Worm (Caenorhabditis elegans) whole organism, L1 larva: ENCODE measurements around the gene C08E8.11.

Source experiments
- C04F5.9 ChIP-seq: sonication (generic microtip); optimal IDR thresholded peaks from 2 replicates; lab custom pipeline; 2016; ENCODE audit warnings: missing genetic modification characterization, missing compliant biosample characterization
- C16A3.4 ChIP-seq: fragments of 150-350 bp; optimal IDR thresholded peaks from 2 replicates; lab custom pipeline; 2014; ENCODE audit warnings: missing biosample characterization, missing genetic modification characterization
- F16B12.6 ChIP-seq: fragments of 150-350 bp; optimal IDR thresholded peaks from 2 replicates; lab custom pipeline; 2014; ENCODE audit warnings: missing biosample characterization, missing genetic modification characterization
- Y116A8C.19 ChIP-seq: sonication (generic microtip); optimal IDR thresholded peaks from 2 replicates; lab custom pipeline; 2016; ENCODE audit warnings: missing compliant biosample characterization, missing genetic modification characterization, borderline replicate concordance
- ama-1 ChIP-seq: fragments of 150-350 bp; optimal IDR thresholded peaks from 2 replicates; lab custom pipeline; 2014
- ceh-63 ChIP-seq: fragments of 200-800 bp; sonication (Bioruptor generic); optimal IDR thresholded peaks from 2 replicates; lab custom pipeline; 2018; ENCODE audit warnings: mild to moderate bottlenecking, missing genetic modification characterization, missing compliant biosample characterization
- ceh-8 ChIP-seq: fragments of 200-800 bp; sonication (Bioruptor generic); optimal IDR thresholded peaks from 2 replicates; lab custom pipeline; 2018; ENCODE audit warnings: mild to moderate bottlenecking, missing genetic modification characterization, moderate library complexity, missing compliant biosample characterization
- ceh-88 ChIP-seq: fragments of 200-800 bp; sonication (Bioruptor generic); IDR thresholded peaks from 2 replicates; pipeline ENCODE4 v1.3.6; 2022; ENCODE audit warnings: missing genetic modification characterization, missing compliant biosample characterization
- ceh-90 ChIP-seq: sonication (generic microtip); optimal IDR thresholded peaks from 2 replicates; lab custom pipeline; 2016; ENCODE audit warnings: missing genetic modification characterization, missing compliant biosample characterization
- efl-1 ChIP-seq, 4 experiments: fragments of 150-350 bp; optimal IDR thresholded peaks in 3 of 4; peaks in 1 of 4; 1 replicate in 1 of 4; 2 replicates in 3 of 4; lab custom pipeline; 2014; ENCODE audit warnings: missing biosample characterization in 2 of 4, missing genetic modification characterization in 2 of 4, missing genetic modification reagents in 2 of 4
- egl-13 ChIP-seq: sonication (generic microtip); optimal IDR thresholded peaks from 2 replicates; lab custom pipeline; 2016; ENCODE audit warnings: missing genotype, missing genetic modification reagents, missing genetic modification characterization, missing compliant biosample characterization
- egl-27 ChIP-seq, 2 experiments: fragments of 150-350 bp in 1 of 2; sonication (generic microtip); optimal IDR thresholded peaks; 3 replicates each; lab custom pipeline; 2017 to 2018; ENCODE audit warnings: missing biosample characterization in 2 of 2, missing genetic modification characterization in 2 of 2, missing genetic modification reagents in 2 of 2
- elt-2 ChIP-seq: sonication (generic microtip); optimal IDR thresholded peaks from 2 replicates; lab custom pipeline; 2016; ENCODE audit warnings: missing genetic modification characterization, mild to moderate bottlenecking, inconsistent platforms, missing compliant biosample characterization, missing genetic modification reagents
- fkh-4 ChIP-seq: sonication (generic microtip); optimal IDR thresholded peaks from 2 replicates; lab custom pipeline; 2016; ENCODE audit warnings: missing compliant biosample characterization, missing genetic modification characterization, borderline replicate concordance
- fkh-8 ChIP-seq: sonication (generic microtip); optimal IDR thresholded peaks from 2 replicates; lab custom pipeline; 2016; ENCODE audit warnings: mild to moderate bottlenecking, missing genetic modification characterization, missing compliant biosample characterization
- fos-1 ChIP-seq: fragments of 150-350 bp; optimal IDR thresholded peaks from 2 replicates; lab custom pipeline; 2014; ENCODE audit warnings: missing biosample characterization, missing genetic modification characterization
- irx-1 ChIP-seq: sonication (generic microtip); optimal IDR thresholded peaks from 2 replicates; lab custom pipeline; 2016; ENCODE audit warnings: missing genetic modification characterization, missing compliant biosample characterization
- isw-1 ChIP-seq: fragments of 200-800 bp; sonication (Bioruptor generic); IDR thresholded peaks from 2 replicates; pipeline ENCODE4 v1.3.6; 2022; ENCODE audit warnings: missing genetic modification characterization, missing compliant biosample characterization
- jun-1 ChIP-seq: fragments of 150-350 bp; optimal IDR thresholded peaks from 2 replicates; lab custom pipeline; 2014; ENCODE audit warnings: missing biosample characterization, missing genetic modification reagents, missing genetic modification characterization
- lir-3 ChIP-seq: sonication (generic microtip); optimal IDR thresholded peaks from 2 replicates; lab custom pipeline; 2016; ENCODE audit warnings: mild to moderate bottlenecking, missing genetic modification characterization, moderate library complexity, missing compliant biosample characterization; ENCODE audit not compliant: poor library complexity
- lsy-2 ChIP-seq, 2 experiments: fragments of 150-350 bp; optimal IDR thresholded peaks; 2 replicates each; lab custom pipeline; 2014; ENCODE audit warnings: missing biosample characterization in 2 of 2, missing genetic modification characterization in 2 of 2
- mdl-1 ChIP-seq, 2 experiments: fragments of 150-350 bp; optimal IDR thresholded peaks; 2 replicates each; lab custom pipeline; 2014 to 2017; ENCODE audit warnings: missing biosample characterization in 2 of 2, missing genetic modification characterization in 2 of 2, inconsistent platforms in 1 of 2
- nhr-19 ChIP-seq: fragments of 200-800 bp; sonication (Bioruptor generic); conservative IDR thresholded peaks from 2 replicates; pipeline ENCODE4 v1.3.6; 2022; ENCODE audit warnings: missing genetic modification characterization, missing compliant biosample characterization
- nhr-20 ChIP-seq: sonication (generic microtip); optimal IDR thresholded peaks from 2 replicates; lab custom pipeline; 2016; ENCODE audit warnings: mild to moderate bottlenecking, missing genetic modification characterization, missing compliant biosample characterization
- nhr-76 ChIP-seq: sonication (generic microtip); optimal IDR thresholded peaks from 2 replicates; lab custom pipeline; 2017; ENCODE audit warnings: missing biosample characterization, missing genetic modification characterization
- nhr-85 ChIP-seq: sonication (generic microtip); peaks from one replicate; lab custom pipeline; 2016; ENCODE audit warnings: missing genetic modification characterization, inconsistent platforms, missing compliant biosample characterization
- nhr-90 ChIP-seq: sonication (generic microtip); optimal IDR thresholded peaks from 2 replicates; lab custom pipeline; 2016; ENCODE audit warnings: mild to moderate bottlenecking, missing genetic modification characterization, missing compliant biosample characterization; ENCODE audit not compliant: poor library complexity
- pax-3 ChIP-seq: fragments of 200-800 bp; sonication (Bioruptor generic); optimal IDR thresholded peaks from 2 replicates; lab custom pipeline; 2018; ENCODE audit warnings: mild to moderate bottlenecking, missing genetic modification characterization, moderate library complexity, missing compliant biosample characterization
- rnt-1 ChIP-seq: sonication (generic microtip); optimal IDR thresholded peaks from 2 replicates; lab custom pipeline; 2016; ENCODE audit warnings: mild to moderate bottlenecking, missing genetic modification characterization, moderate library complexity, missing compliant biosample characterization
- snpc-4 ChIP-seq: fragments of 150-350 bp; optimal IDR thresholded peaks from 2 replicates; lab custom pipeline; 2014; ENCODE audit warnings: missing biosample characterization, missing genetic modification characterization
- snu-23 ChIP-seq: sonication (generic microtip); optimal IDR thresholded peaks from 2 replicates; lab custom pipeline; 2016; ENCODE audit warnings: missing genetic modification characterization, missing compliant biosample characterization
- sptf-1 ChIP-seq: fragments of 150-350 bp; optimal IDR thresholded peaks from 2 replicates; lab custom pipeline; 2014; ENCODE audit warnings: missing biosample characterization, missing genetic modification characterization
- sup-37 ChIP-seq: fragments of 200-800 bp; sonication (Bioruptor generic); optimal IDR thresholded peaks from 2 replicates; lab custom pipeline; 2018; ENCODE audit warnings: mild to moderate bottlenecking, missing genetic modification characterization, missing compliant biosample characterization
- tlp-1 ChIP-seq: fragments of 150-350 bp; optimal IDR thresholded peaks from 2 replicates; lab custom pipeline; 2014; ENCODE audit warnings: missing biosample characterization, missing genetic modification characterization
- unc-130 ChIP-seq: fragments of 150-350 bp; optimal IDR thresholded peaks from 2 replicates; lab custom pipeline; 2017; ENCODE audit warnings: missing biosample characterization, missing genetic modification characterization, inconsistent platforms
- unc-30 ChIP-seq: sonication (generic microtip); optimal IDR thresholded peaks from 2 replicates; lab custom pipeline; 2017; ENCODE audit warnings: missing biosample characterization, missing genetic modification characterization
- unc-62 ChIP-seq: fragments of 150-350 bp; optimal IDR thresholded peaks from 2 replicates; lab custom pipeline; 2014; ENCODE audit warnings: missing biosample characterization, missing genetic modification reagents, missing genetic modification characterization
- xbp-1 ChIP-seq: sonication (generic microtip); optimal IDR thresholded peaks from 2 replicates; lab custom pipeline; 2016; ENCODE audit warnings: missing genetic modification characterization, missing compliant biosample characterization

C08E8.11 gene

ce11 chrV:18350046-18350445 lies 775 bp upstream of the C08E8.11 start, which contains the start of gene C08E8.3:
Gene C08E8.3, plus strand, starts transcription at chrV:18350129.
- TF ChIP-seq nhr-85 (tag; lab: Kevin White, UChicago) (peak; percentile 21), efl-1 (optimal IDR thresholded peaks at IDR 0.05; lab: Kevin White, UChicago) (no peak), efl-1 (GFP tag; optimal IDR thresholded peaks at IDR 0.05 in 1 of 2; lab: Kevin White, UChicago) (peak in 1 of 2 experiments; percentile 56), unc-130 (tag; lab: Kevin White, UChicago) (no peak)

- TF ChIP-seq efl-1 (optimal IDR thresholded peaks at IDR 0.05; lab: Kevin White, UChicago) (no peak), efl-1 (GFP tag; optimal IDR thresholded peaks at IDR 0.05 in 1 of 2; lab: Kevin White, UChicago) (no peak), unc-30 (tag; lab: Kevin White, UChicago) (no peak), nhr-76 (no peak), unc-62 (no peak), snpc-4 (tag; lab: Kevin White, UChicago) (no peak), C04F5.9 (tag; lab: Kevin White, UChicago) (no peak)
These were observed 3.5 kb downstream of the C08E8.11 start for ce11 chrV:18354299-18354698.

ce11 chrV:18355742-18356141 lies 4.9 kb downstream of the C08E8.11 start, which contains the start of gene C08E8.2:
Gene C08E8.2, minus strand, starts transcription at chrV:18355842.
- TF ChIP-seq fkh-4 (tag; lab: Kevin White, UChicago) (no peak), C04F5.9 (tag; lab: Kevin White, UChicago) (no peak), jun-1 (tag; lab: Kevin White, UChicago) (no peak), nhr-85 (tag; lab: Kevin White, UChicago) (no peak), ceh-88 (GFP tag; lab: Robert Waterston, UW) (no peak), unc-30 (tag; lab: Kevin White, UChicago) (no peak), egl-13 (tag; lab: Kevin White, UChicago) (no peak), elt-2 (no peak), ceh-8 (no peak), Y116A8C.19 (tag; lab: Kevin White, UChicago) (no peak), ceh-90 (tag; lab: Kevin White, UChicago) (no peak), sptf-1 (tag; lab: Kevin White, UChicago) (no peak), irx-1 (tag; lab: Kevin White, UChicago) (no peak), rnt-1 (tag; lab: Kevin White, UChicago) (no peak), nhr-76 (no peak), sup-37 (no peak), tlp-1 (tag; lab: Kevin White, UChicago) (no peak)

ce11 chrV:18359888-18360287 lies 9.1 kb downstream of the C08E8.11 start, which contains the start of gene C08E8.5:
Gene C08E8.5, minus strand, starts transcription at chrV:18359988.
- TF ChIP-seq isw-1 (GFP tag; lab: Robert Waterston, UW), result no peak
- no peak for TF ChIP-seq ama-1 (lab: Kevin White, UChicago)
- TF ChIP-seq nhr-90, result no peak
- no peak for TF ChIP-seq rnt-1 (tag; lab: Kevin White, UChicago)
- no peak for TF ChIP-seq fkh-8
- TF ChIP-seq irx-1 (tag; lab: Kevin White, UChicago), result no peak
- TF ChIP-seq lir-3 (tag; lab: Kevin White, UChicago), result no peak
- TF ChIP-seq ceh-63 (GFP tag; lab: Kevin White, UChicago), result no peak
- no peak for TF ChIP-seq fos-1 (tag; lab: Kevin White, UChicago)
- no peak for TF ChIP-seq F16B12.6 (tag; lab: Kevin White, UChicago)
- no peak for TF ChIP-seq sptf-1 (tag; lab: Kevin White, UChicago)
- TF ChIP-seq, all 84 proteins: peak for 0

ce11 chrV:18362402-18362801 lies 11.6 kb downstream of the C08E8.11 start, which contains the start of gene C08E8.1:
Gene C08E8.1, minus strand, starts transcription at chrV:18362502.
- TF ChIP-seq nhr-20 (tag; lab: Kevin White, UChicago) (no peak), elt-2 (no peak), xbp-1 (tag; lab: Kevin White, UChicago) (no peak), pax-3 (no peak), egl-27 (tag; optimal IDR thresholded peaks at IDR 0.05; lab: Kevin White, UChicago) (no peak), sup-37 (no peak), snu-23 (no peak), C16A3.4 (tag; lab: Kevin White, UChicago) (no peak), lsy-2 (tag; optimal IDR thresholded peaks at IDR 0.05; lab: Kevin White, UChicago) (no peak), mdl-1 (tag; optimal IDR thresholded peaks at IDR 0.05; lab: Kevin White, UChicago) (no peak), F16B12.6 (tag; lab: Kevin White, UChicago) (no peak), nhr-19 (GFP tag; lab: Robert Waterston, UW) (no peak), ceh-90 (tag; lab: Kevin White, UChicago) (no peak), rnt-1 (tag; lab: Kevin White, UChicago) (no peak)
